Worm (Caenorhabditis elegans) whole organism, young adult: ENCODE data around the gene Y57A10A.31.

Source experiments
- B0336.3 ChIP-seq: fragments of 200-800 bp; sonication (Bioruptor generic); IDR thresholded peaks from 2 replicates; pipeline ENCODE4 v1.3.6; 2022; ENCODE audit warnings: missing genetic modification characterization, missing compliant biosample characterization
- F39B2.1 ChIP-seq: fragments of 200-800 bp; sonication (Bioruptor generic); IDR thresholded peaks from 2 replicates; pipeline ENCODE4 v1.3.6; 2022; ENCODE audit warnings: missing genetic modification reagents, missing genetic modification characterization, missing compliant biosample characterization
- ceh-91 ChIP-seq: fragments of 200-800 bp; sonication (Bioruptor generic); IDR thresholded peaks from 2 replicates; pipeline ENCODE4 v1.3.6; 2022; ENCODE audit warnings: missing genetic modification reagents, missing genetic modification characterization, missing compliant biosample characterization
- egl-18 ChIP-seq: fragments of 200-800 bp; sonication (Bioruptor generic); IDR thresholded peaks from 2 replicates; pipeline ENCODE4 v1.3.6; 2022; ENCODE audit warnings: missing genetic modification reagents, missing genetic modification characterization, missing compliant biosample characterization
- ekl-4 ChIP-seq: fragments of 200-800 bp; sonication (Bioruptor generic); IDR thresholded peaks from 2 replicates; pipeline ENCODE4 v1.3.6; 2022; ENCODE audit warnings: missing genetic modification reagents, missing genetic modification characterization, missing compliant biosample characterization
- ets-4 ChIP-seq: fragments of 200-800 bp; sonication (Bioruptor generic); optimal IDR thresholded peaks from 2 replicates; lab custom pipeline; 2018; ENCODE audit warnings: mild to moderate bottlenecking, missing genetic modification characterization, missing compliant biosample characterization
- gei-17 ChIP-seq: fragments of 200-800 bp; sonication (Bioruptor generic); optimal IDR thresholded peaks from 2 replicates; lab custom pipeline; 2018; ENCODE audit warnings: mild to moderate bottlenecking, missing genetic modification characterization, missing compliant biosample characterization
- lag-1 ChIP-seq: fragments of 200-800 bp; sonication (Bioruptor generic); IDR thresholded peaks from 2 replicates; pipeline ENCODE4 v1.3.6; 2022; ENCODE audit warnings: missing genetic modification reagents, missing genetic modification characterization, missing compliant biosample characterization
- let-607 ChIP-seq, 2 experiments: fragments of 200-800 bp in 1 of 2; sonication (Bioruptor generic) in 1 of 2; sonication (generic microtip) in 1 of 2; optimal IDR thresholded peaks; 2 replicates each; lab custom pipeline; 2016 to 2018; ENCODE audit warnings: mild to moderate bottlenecking in 2 of 2, missing compliant biosample characterization in 2 of 2, missing genetic modification characterization in 2 of 2, moderate library complexity in 2 of 2, missing genotype in 1 of 2
- lir-1 ChIP-seq: fragments of 200-800 bp; sonication (Bioruptor generic); conservative IDR thresholded peaks from 2 replicates; pipeline ENCODE4 v1.3.6; 2022; ENCODE audit warnings: missing genetic modification reagents, missing genetic modification characterization, missing compliant biosample characterization
- mxl-1 ChIP-seq: sonication (generic microtip); optimal IDR thresholded peaks from 2 replicates; lab custom pipeline; 2016; ENCODE audit warnings: missing genetic modification characterization, missing compliant biosample characterization
- nfyb-1 ChIP-seq: fragments of 200-800 bp; sonication (Bioruptor generic); IDR thresholded peaks from 2 replicates; pipeline ENCODE4 v1.3.6; 2022; ENCODE audit warnings: missing genetic modification reagents, missing genetic modification characterization, missing compliant biosample characterization

- TF ChIP-seq let-607 (tag; optimal IDR thresholded peaks at IDR 0.05; lab: Kevin White, UChicago): no peak
- no peak for TF ChIP-seq ekl-4 (GFP tag; lab: Robert Waterston, UW)
- no peak for TF ChIP-seq ets-4 (GFP tag; lab: Kevin White, UChicago)
- TF ChIP-seq lir-1 (GFP tag; lab: Robert Waterston, UW): no peak
- no peak for TF ChIP-seq ceh-91 (GFP tag; lab: Robert Waterston, UW)
- no peak for TF ChIP-seq nfyb-1 (GFP tag; lab: Robert Waterston, UW)
- no peak for TF ChIP-seq F39B2.1 (GFP tag; lab: Robert Waterston, UW)
- TF ChIP-seq gei-17 (GFP tag; lab: Kevin White, UChicago): no peak
- TF ChIP-seq lag-1 (GFP tag; lab: Robert Waterston, UW): no peak
- TF ChIP-seq B0336.3 (GFP tag; lab: Robert Waterston, UW): no peak
- no peak for TF ChIP-seq egl-18 (GFP tag; lab: Robert Waterston, UW)
- TF ChIP-seq mxl-1 (tag; lab: Kevin White, UChicago): no peak
Observed at ce11 chrII:12341566-12342223, 52.5 kb downstream of the Y57A10A.31 start.
